Worm (Caenorhabditis elegans) whole organism, midembryonic: ENCODE measurements around the gene C02E7.8.

Experiments
- cog-1 ChIP-seq: sonication (generic microtip); optimal IDR thresholded peaks from 2 replicates; lab custom pipeline; 2016; ENCODE audit warnings: missing genetic modification characterization, missing compliant biosample characterization
- flt-1 ChIP-seq: fragments of 200-800 bp; sonication (Bioruptor generic); IDR thresholded peaks from 2 replicates; pipeline ENCODE4 v1.3.6; 2022; ENCODE audit warnings: missing genetic modification characterization, missing compliant biosample characterization
- med-1 ChIP-seq: sonication (generic microtip); optimal IDR thresholded peaks from 2 replicates; lab custom pipeline; 2017; ENCODE audit warnings: missing genetic modification characterization, mild to moderate bottlenecking, missing compliant biosample characterization, antibody characterized with exemption, missing genetic modification reagents; ENCODE audit not compliant: insufficient read depth
- tab-1 ChIP-seq: fragments of 200-800 bp; sonication (Bioruptor generic); IDR thresholded peaks from 2 replicates; pipeline ENCODE4 v1.3.6; 2022; ENCODE audit warnings: missing genetic modification characterization, missing compliant biosample characterization
- ztf-29 ChIP-seq: fragments of 200-800 bp; sonication (Bioruptor generic); IDR thresholded peaks from 2 replicates; pipeline ENCODE4 v1.3.6; 2022; ENCODE audit warnings: missing genetic modification reagents, missing genetic modification characterization, missing compliant biosample characterization

DNA sequence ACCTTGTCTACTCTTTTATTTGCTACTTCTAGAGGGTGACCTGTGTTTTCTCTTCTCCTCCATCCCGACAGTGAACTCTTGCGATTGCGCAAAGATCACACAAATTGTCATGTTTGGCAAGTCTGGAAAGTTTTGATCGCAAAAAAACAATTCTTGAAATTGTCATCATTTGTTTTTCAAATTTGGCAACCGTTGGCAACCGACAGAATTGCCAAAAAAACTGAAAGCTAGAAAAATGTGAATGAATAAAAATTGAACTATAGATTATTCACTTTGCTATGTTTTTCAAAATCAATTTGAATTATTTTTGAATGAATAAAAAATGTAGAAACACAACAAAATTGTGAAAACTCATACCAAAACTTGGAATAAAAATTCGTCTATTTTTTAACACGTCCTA is 25.6 kb downstream of the C02E7.8 start, which contains the start of gene ugt-11:
- TF ChIP-seq ztf-29, result no peak
- no peak for TF ChIP-seq flt-1 (GFP tag; lab: Robert Waterston, UW)
- TF ChIP-seq med-1, result no peak
- TF ChIP-seq tab-1 (GFP tag; lab: Robert Waterston, UW), result no peak
- TF ChIP-seq cog-1, result no peak
